Worm (Caenorhabditis elegans) whole organism, L2 larva: ENCODE measurements around the gene clh-3.
A peak's percentile ranks its signal among the peaks of the same experiment; 100 is the strongest.

Source experiments
- C34F6.9 ChIP-seq: fragments of 150-350 bp; optimal IDR thresholded peaks from 2 replicates; lab custom pipeline; 2014; ENCODE audit warnings: missing biosample characterization, missing genetic modification characterization
- F13H6.1 ChIP-seq: sonication (generic microtip); optimal IDR thresholded peaks from 2 replicates; lab custom pipeline; 2016; ENCODE audit warnings: missing genetic modification characterization, missing compliant biosample characterization
- R02D3.7 ChIP-seq: fragments of 150-350 bp; optimal IDR thresholded peaks from 2 replicates; lab custom pipeline; 2014; ENCODE audit warnings: missing biosample characterization, missing genetic modification characterization
- Y55F3AM.14 ChIP-seq: fragments of 200-800 bp; sonication (Bioruptor generic); optimal IDR thresholded peaks from 2 replicates; lab custom pipeline; 2018; ENCODE audit warnings: mild to moderate bottlenecking, missing genetic modification characterization, missing compliant biosample characterization
- ZK546.5 ChIP-seq: sonication (generic microtip); optimal IDR thresholded peaks from 2 replicates; lab custom pipeline; 2017; ENCODE audit warnings: missing biosample characterization, missing genetic modification characterization
- alr-1 ChIP-seq: fragments of 150-350 bp; optimal IDR thresholded peaks from 2 replicates; lab custom pipeline; 2014; ENCODE audit warnings: missing biosample characterization, missing genetic modification characterization
- aly-2 ChIP-seq: fragments of 150-350 bp; optimal IDR thresholded peaks from 2 replicates; lab custom pipeline; 2014; ENCODE audit warnings: missing biosample characterization, missing genetic modification characterization
- ama-1 ChIP-seq: fragments of 150-350 bp; optimal IDR thresholded peaks from 2 replicates; lab custom pipeline; 2018; ENCODE audit warnings: inconsistent platforms
- blmp-1 ChIP-seq: sonication (generic microtip); optimal IDR thresholded peaks from 2 replicates; lab custom pipeline; 2017; ENCODE audit warnings: missing genetic modification characterization, mild to moderate bottlenecking, missing compliant biosample characterization, antibody characterized with exemption, moderate library complexity; ENCODE audit not compliant: insufficient read depth
- ceh-16 ChIP-seq: fragments of 150-350 bp; optimal IDR thresholded peaks from 2 replicates; lab custom pipeline; 2014; ENCODE audit warnings: missing biosample characterization, missing genetic modification characterization
- crh-2 ChIP-seq: sonication (generic microtip); optimal IDR thresholded peaks from 2 replicates; lab custom pipeline; 2017; ENCODE audit warnings: missing biosample characterization, missing genetic modification characterization
- dmd-4 ChIP-seq: sonication (generic microtip); optimal IDR thresholded peaks from 2 replicates; lab custom pipeline; 2017; ENCODE audit warnings: missing biosample characterization, missing genetic modification characterization
- egl-27 ChIP-seq: sonication (generic microtip); optimal IDR thresholded peaks from 3 replicates; lab custom pipeline; 2017; ENCODE audit warnings: missing biosample characterization, missing genetic modification reagents, missing genetic modification characterization
- elt-1 ChIP-seq: fragments of 150-350 bp; optimal IDR thresholded peaks from 2 replicates; lab custom pipeline; 2014; ENCODE audit warnings: missing biosample characterization, missing genetic modification characterization
- elt-3 ChIP-seq: sonication (generic microtip); optimal IDR thresholded peaks from 2 replicates; lab custom pipeline; 2017; ENCODE audit warnings: missing biosample characterization, missing genetic modification characterization
- fos-1 ChIP-seq: fragments of 150-350 bp; optimal IDR thresholded peaks from 2 replicates; lab custom pipeline; 2014; ENCODE audit warnings: missing biosample characterization, missing genetic modification characterization
- gmeb-1 ChIP-seq: fragments of 150-350 bp; optimal IDR thresholded peaks from 2 replicates; lab custom pipeline; 2014; ENCODE audit warnings: missing biosample characterization, missing genetic modification characterization
- lin-11 ChIP-seq: fragments of 150-350 bp; sonication (generic microtip); optimal IDR thresholded peaks from 2 replicates; lab custom pipeline; 2014; ENCODE audit warnings: missing biosample characterization, missing genetic modification characterization, inconsistent platforms, mixed read lengths
- mab-5 ChIP-seq: fragments of 150-350 bp; optimal IDR thresholded peaks from 2 replicates; lab custom pipeline; 2014; ENCODE audit warnings: missing biosample characterization, missing genetic modification characterization
- mdl-1 ChIP-seq, 2 experiments: fragments of 150-350 bp in 1 of 2; sonication (generic microtip) in 1 of 2; optimal IDR thresholded peaks; 2 replicates each; lab custom pipeline; 2017; ENCODE audit warnings: missing biosample characterization in 2 of 2, missing genetic modification characterization in 2 of 2
- nhr-10 ChIP-seq: sonication (generic microtip); optimal IDR thresholded peaks from 2 replicates; lab custom pipeline; 2017; ENCODE audit warnings: missing biosample characterization, missing genetic modification characterization
- nhr-11 ChIP-seq: fragments of 150-350 bp; optimal IDR thresholded peaks from 2 replicates; lab custom pipeline; 2014; ENCODE audit warnings: missing biosample characterization, missing genetic modification characterization
- nhr-23 ChIP-seq: fragments of 150-350 bp; optimal IDR thresholded peaks from 2 replicates; lab custom pipeline; 2014; ENCODE audit warnings: missing biosample characterization, missing genetic modification reagents, missing genetic modification characterization
- nhr-6 ChIP-seq: fragments of 150-350 bp; optimal IDR thresholded peaks from 2 replicates; lab custom pipeline; 2014; ENCODE audit warnings: missing biosample characterization, missing genetic modification characterization
- nhr-77 ChIP-seq: fragments of 150-350 bp; optimal IDR thresholded peaks from 2 replicates; lab custom pipeline; 2014; ENCODE audit warnings: missing biosample characterization, missing genetic modification characterization
- peb-1 ChIP-seq: fragments of 150-350 bp; optimal IDR thresholded peaks from 2 replicates; lab custom pipeline; 2014; ENCODE audit warnings: missing biosample characterization, missing genetic modification characterization
- sma-3 ChIP-seq: sonication (generic microtip); optimal IDR thresholded peaks from 2 replicates; lab custom pipeline; 2016; ENCODE audit warnings: missing genetic modification reagents, missing genetic modification characterization, missing compliant biosample characterization
- sma-9 ChIP-seq, 2 experiments: fragments of 150-350 bp in 1 of 2; sonication (generic microtip) in 1 of 2; optimal IDR thresholded peaks; 2 replicates each; lab custom pipeline; 2014 to 2016; ENCODE audit warnings: missing genetic modification characterization in 2 of 2, mild to moderate bottlenecking in 1 of 2, missing biosample characterization in 1 of 2, missing compliant biosample characterization in 1 of 2, missing genetic modification reagents in 1 of 2, moderate library complexity in 1 of 2
- unc-39 ChIP-seq: fragments of 150-350 bp; optimal IDR thresholded peaks from 2 replicates; lab custom pipeline; 2014; ENCODE audit warnings: missing biosample characterization, missing genetic modification characterization
- unc-55 ChIP-seq: fragments of 150-350 bp; sonication (generic microtip); optimal IDR thresholded peaks from 3 replicates; lab custom pipeline; 2014; ENCODE audit warnings: missing biosample characterization, missing genetic modification reagents, missing genetic modification characterization
- zag-1 ChIP-seq: fragments of 150-350 bp; optimal IDR thresholded peaks from 2 replicates; lab custom pipeline; 2014; ENCODE audit warnings: missing biosample characterization, missing genetic modification characterization
- ztf-1 ChIP-seq: fragments of 200-800 bp; sonication (Bioruptor generic); conservative IDR thresholded peaks from 2 replicates; pipeline ENCODE4 v1.3.6; 2022; ENCODE audit warnings: missing genetic modification characterization, missing compliant biosample characterization
- ztf-11 ChIP-seq: sonication (generic microtip); optimal IDR thresholded peaks from 2 replicates; lab custom pipeline; 2017; ENCODE audit warnings: missing biosample characterization, missing genetic modification characterization
- ztf-4 ChIP-seq: fragments of 150-350 bp; optimal IDR thresholded peaks from 2 replicates; lab custom pipeline; 2014; ENCODE audit warnings: missing biosample characterization, missing genetic modification characterization

Gene clh-3

DNA sequence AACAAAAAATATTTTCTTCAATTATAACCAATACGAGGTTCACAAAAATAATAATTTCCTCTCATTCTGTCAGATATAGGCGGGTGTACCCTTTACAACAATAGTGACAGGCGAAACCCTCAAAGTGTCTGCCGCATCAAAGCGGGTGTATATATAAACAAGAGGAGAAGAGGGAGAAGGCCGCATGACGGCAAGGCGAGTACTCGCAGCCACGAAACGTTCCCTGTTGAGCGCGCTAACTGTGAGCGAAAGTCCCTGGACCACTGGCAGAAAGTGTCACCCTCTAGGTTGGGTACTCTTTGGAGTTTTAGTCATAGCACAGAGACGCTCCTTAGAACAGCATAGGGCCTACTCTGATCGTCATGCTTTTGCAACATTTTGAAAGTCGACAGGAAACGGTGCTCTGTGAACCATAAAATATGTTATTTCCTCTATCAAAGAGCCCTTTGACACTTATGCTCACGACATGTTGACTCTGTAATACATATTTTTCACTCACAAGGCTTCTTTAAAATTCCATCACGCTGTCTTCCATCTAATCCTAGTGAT lies 25.6 kb downstream of the clh-3 start, which contains the start of gene pcrg-1 (continued):
- TF ChIP-seq zag-1 (tag; lab: Kevin White, UChicago), result no peak
- TF ChIP-seq unc-55, result peak; percentile 61
- TF ChIP-seq nhr-77 (tag; lab: Kevin White, UChicago), result peak; percentile 8
- TF ChIP-seq alr-1, result no peak
- peak; percentile 72 for TF ChIP-seq gmeb-1 (tag; lab: Kevin White, UChicago)
- no peak for TF ChIP-seq elt-1 (tag; lab: Kevin White, UChicago)
- TF ChIP-seq F13H6.1 (tag; lab: Kevin White, UChicago), result peak; percentile 74
- TF ChIP-seq nhr-10 (tag; lab: Kevin White, UChicago), result no peak
- TF ChIP-seq lin-11, result peak; percentile 55
- no peak for TF ChIP-seq ztf-11 (tag; lab: Kevin White, UChicago)
- peak; percentile 9 for TF ChIP-seq mab-5 (tag; lab: Kevin White, UChicago)
- TF ChIP-seq blmp-1 (tag; lab: Kevin White, UChicago), result peak; percentile 9
- TF ChIP-seq egl-27 (tag; lab: Kevin White, UChicago), result peak; percentile 60
- TF ChIP-seq ama-1 (lab: Kevin White, UChicago), result no peak
- TF ChIP-seq, all 48 proteins: peak for 21

DNA sequence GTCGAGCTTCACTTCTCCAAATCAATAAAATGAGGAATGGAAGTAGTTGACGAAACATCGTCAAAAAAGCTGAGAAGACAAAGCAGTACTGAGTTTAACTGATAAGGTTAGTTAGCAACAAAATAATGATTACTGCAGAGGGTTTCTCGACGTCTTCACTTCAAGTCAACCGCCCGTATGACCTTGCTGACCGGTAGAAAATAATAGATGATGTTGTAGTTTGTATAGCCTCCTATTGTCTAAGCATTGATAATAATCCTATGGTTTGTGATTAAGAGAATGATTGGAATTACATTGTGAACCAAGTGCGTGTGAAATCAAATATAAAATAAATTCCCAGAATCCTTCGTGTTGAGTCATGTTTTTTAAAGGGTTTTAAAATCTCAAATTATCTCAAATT lies 26.4 kb downstream of the clh-3 start, which contains the start of gene E04F6.6:
E04F6.6 (minus strand) TSS at position 258 of the 400 bp plus-strand sequence.
- TF ChIP-seq F13H6.1 (tag; lab: Kevin White, UChicago) (no peak), R02D3.7 (tag; lab: Kevin White, UChicago) (no peak), sma-9 (GFP tag; optimal IDR thresholded peaks at IDR 0.05; lab: Kevin White, UChicago) (no peak), sma-9 (tag; optimal IDR thresholded peaks at IDR 0.05; lab: Kevin White, UChicago) (no peak), ceh-16 (tag; lab: Kevin White, UChicago) (no peak), ama-1 (lab: Kevin White, UChicago) (no peak), unc-39 (no peak), ZK546.5 (tag; lab: Kevin White, UChicago) (no peak), mdl-1 (tag; optimal IDR thresholded peaks at IDR 0.05; lab: Kevin White, UChicago) (no peak), dmd-4 (no peak), aly-2 (tag; lab: Kevin White, UChicago) (no peak), nhr-10 (tag; lab: Kevin White, UChicago) (no peak), elt-3 (tag; lab: Kevin White, UChicago) (no peak)

DNA sequence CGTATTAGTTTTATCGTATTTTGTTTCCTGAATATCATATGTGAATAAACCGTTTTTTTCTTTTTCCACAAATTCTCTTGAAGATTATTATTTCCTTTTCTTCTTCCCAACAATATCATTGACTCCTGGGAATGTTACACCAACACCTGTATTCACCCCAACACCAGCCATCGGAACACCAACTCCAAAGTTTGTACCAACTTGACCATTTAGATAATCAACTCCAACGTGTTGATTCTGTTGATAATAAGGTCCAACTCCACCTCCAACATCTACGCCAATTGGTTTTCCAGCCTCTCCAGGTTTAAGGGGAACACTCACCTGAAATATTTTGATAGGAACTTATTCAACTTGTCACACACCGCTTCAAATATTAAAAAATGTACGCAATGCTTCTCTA lies 28.3 kb downstream of the clh-3 start:
- TF ChIP-seq crh-2 (tag; lab: Kevin White, UChicago), result peak; percentile 32
- no peak for TF ChIP-seq aly-2 (tag; lab: Kevin White, UChicago)

DNA sequence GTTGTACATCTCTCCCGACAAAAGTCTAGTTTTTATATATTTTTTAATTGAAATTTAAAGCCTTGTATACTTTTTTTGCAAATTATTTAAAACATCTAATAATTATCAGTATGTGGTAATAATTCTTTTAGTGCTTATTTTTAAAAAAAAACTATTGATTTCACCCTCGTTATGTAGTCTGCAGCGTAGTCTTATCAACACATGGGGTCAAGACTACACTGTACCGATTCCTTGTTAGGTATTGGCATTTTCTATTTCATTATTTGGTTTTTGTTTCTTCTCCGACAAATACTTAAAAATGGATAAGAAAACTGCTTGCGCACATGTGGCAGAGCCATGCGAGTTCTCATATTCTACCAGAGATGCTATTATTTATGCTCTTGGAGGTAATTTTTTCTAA lies 29.7 kb downstream of the clh-3 start, which contains the start of gene maoc-1:
maoc-1 (plus strand) TSS at position 237 of the 400 bp plus-strand sequence.
- TF ChIP-seq fos-1 (tag; lab: Kevin White, UChicago) (peak; percentile 25), sma-9 (GFP tag; optimal IDR thresholded peaks at IDR 0.05; lab: Kevin White, UChicago) (peak; percentile 13), sma-9 (tag; optimal IDR thresholded peaks at IDR 0.05; lab: Kevin White, UChicago) (no peak), nhr-23 (tag; lab: Kevin White, UChicago) (no peak)

DNA sequence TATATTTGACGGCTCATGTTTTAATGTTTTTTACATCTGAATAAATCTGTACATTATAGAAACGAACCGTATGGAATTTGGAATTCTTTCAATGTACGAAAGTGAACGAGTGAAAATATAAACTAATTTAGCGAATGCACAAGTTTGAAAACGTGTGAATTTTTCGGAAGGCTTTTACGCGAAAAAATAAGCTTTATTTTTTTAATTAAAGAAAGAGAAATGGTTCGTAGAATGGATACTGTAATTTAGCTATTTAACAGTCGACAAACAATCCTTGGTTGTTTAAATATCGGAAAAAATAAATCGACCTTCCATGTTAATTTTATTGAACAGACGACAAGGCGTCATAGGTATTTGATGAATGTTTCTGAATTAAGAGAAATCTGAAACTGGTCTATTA lies 30.2 kb downstream of the clh-3 start, which contains the start of gene acdh-12:
acdh-12 (minus strand) TSS at position 101 of the 400 bp plus-strand sequence.
- TF ChIP-seq nhr-10 (tag; lab: Kevin White, UChicago) (no peak), alr-1 (no peak), C34F6.9 (no peak), peb-1 (tag; lab: Kevin White, UChicago) (no peak), ama-1 (lab: Kevin White, UChicago) (no peak), ztf-1 (GFP tag; lab: Robert Waterston, UW) (no peak), sma-9 (GFP tag; optimal IDR thresholded peaks at IDR 0.05; lab: Kevin White, UChicago) (no peak), sma-9 (tag; optimal IDR thresholded peaks at IDR 0.05; lab: Kevin White, UChicago) (no peak), ztf-4 (tag; lab: Kevin White, UChicago) (no peak), ztf-11 (tag; lab: Kevin White, UChicago) (no peak), Y55F3AM.14 (no peak), aly-2 (tag; lab: Kevin White, UChicago) (no peak), sma-3 (GFP tag; lab: Kevin White, UChicago) (no peak), nhr-6 (tag; lab: Kevin White, UChicago) (no peak), unc-39 (no peak), nhr-11 (tag; lab: Kevin White, UChicago) (no peak), R02D3.7 (tag; lab: Kevin White, UChicago) (no peak)
